Worm (Caenorhabditis elegans) whole organism, L4 larva: Measurements from ENCODE around the gene col-157.

Source experiments
- R02D3.7 ChIP-seq: fragments of 150-350 bp; sonication (generic microtip); optimal IDR thresholded peaks from 3 replicates; lab custom pipeline; 2014; ENCODE audit warnings: missing biosample characterization, missing genetic modification characterization
- ama-1 ChIP-seq: fragments of 150-350 bp; optimal IDR thresholded peaks from 2 replicates; lab custom pipeline; 2014; ENCODE audit warnings: inconsistent platforms, mixed read lengths
- fos-1 ChIP-seq: fragments of 150-350 bp; optimal IDR thresholded peaks from 2 replicates; lab custom pipeline; 2014; ENCODE audit warnings: missing biosample characterization, missing genetic modification characterization
- hif-1 ChIP-seq, 2 experiments: sonication (generic microtip); optimal IDR thresholded peaks; 2 replicates each; lab custom pipeline; 2016 to 2017; ENCODE audit warnings: missing compliant biosample characterization in 2 of 2, missing genetic modification characterization in 2 of 2, missing genetic modification reagents in 2 of 2, missing genotype in 2 of 2, mild to moderate bottlenecking in 1 of 2
- lin-39 ChIP-seq: fragments of 150-350 bp; optimal IDR thresholded peaks from 2 replicates; lab custom pipeline; 2014; ENCODE audit warnings: missing biosample characterization, missing genetic modification reagents, missing genetic modification characterization
- lsy-2 ChIP-seq, 2 experiments: fragments of 150-350 bp in 1 of 2; sonication (generic microtip) in 1 of 2; optimal IDR thresholded peaks; 2 replicates each; lab custom pipeline; 2014 to 2017; ENCODE audit warnings: missing biosample characterization in 2 of 2, missing genetic modification characterization in 2 of 2
- mep-1 ChIP-seq: fragments of 150-350 bp; sonication (generic microtip); optimal IDR thresholded peaks from 3 replicates; lab custom pipeline; 2014; ENCODE audit warnings: missing biosample characterization, missing genetic modification characterization
- nhr-237 ChIP-seq: sonication (generic microtip); optimal IDR thresholded peaks from 2 replicates; lab custom pipeline; 2017; ENCODE audit warnings: missing biosample characterization, missing genetic modification characterization
- pha-4 ChIP-seq, 2 experiments: fragments of 150-350 bp in 1 of 2; fragments of 200-800 bp in 1 of 2; sonication (Bioruptor generic) in 1 of 2; IDR thresholded peaks in 1 of 2; optimal IDR thresholded peaks in 1 of 2; 2 replicates each; pipeline versions ENCODE4 v1.3.6 to Lab custom; 2014 to 2022; ENCODE audit warnings: missing genetic modification characterization in 2 of 2, missing genetic modification reagents in 2 of 2, missing biosample characterization in 1 of 2, missing compliant biosample characterization in 1 of 2
- zfp-2 ChIP-seq: sonication (generic microtip); optimal IDR thresholded peaks from 2 replicates; lab custom pipeline; 2016; ENCODE audit warnings: mild to moderate bottlenecking, missing genetic modification characterization, missing compliant biosample characterization
- zfp-3 ChIP-seq: fragments of 200-800 bp; sonication (Bioruptor generic); conservative IDR thresholded peaks from 2 replicates; pipeline ENCODE4 v1.3.6; 2022; ENCODE audit warnings: missing genetic modification reagents, missing genetic modification characterization, missing compliant biosample characterization

DNA sequence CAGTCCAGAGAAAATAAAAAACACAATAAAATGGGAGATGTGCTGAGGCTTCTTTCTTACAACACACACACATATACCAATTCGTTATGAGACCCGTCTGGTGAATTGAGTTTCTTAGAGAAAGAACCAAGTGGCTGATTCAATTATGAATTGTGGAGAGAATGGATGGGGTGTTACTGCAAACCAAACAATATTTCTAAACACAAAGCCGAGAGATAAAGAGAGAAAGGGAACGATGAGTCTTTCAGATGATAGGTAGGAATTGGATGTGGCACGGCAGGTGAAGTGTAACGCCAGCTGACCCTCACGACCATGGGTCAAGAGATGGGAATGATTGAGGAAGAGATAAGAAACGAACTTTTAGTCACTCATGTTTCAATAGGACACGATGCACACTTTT lies 37.5 kb upstream of the col-157 start, which contains the start of gene mig-17:
- no peak for TF ChIP-seq hif-1 (tag; optimal IDR thresholded peaks at IDR 0.05; lab: Kevin White, UChicago)
- TF ChIP-seq zfp-2 (tag; lab: Kevin White, UChicago), result no peak
- no peak for TF ChIP-seq lsy-2 (tag; optimal IDR thresholded peaks at IDR 0.05; lab: Kevin White, UChicago)
- no peak for TF ChIP-seq pha-4 (GFP tag; IDR thresholded peaks at IDR 0.05; lab: Robert Waterston, UW)
- no peak for TF ChIP-seq pha-4 (tag; optimal IDR thresholded peaks at IDR 0.05; lab: Kevin White, UChicago)
- no peak for TF ChIP-seq lin-39 (tag; lab: Kevin White, UChicago)
- TF ChIP-seq nhr-237 (tag; lab: Kevin White, UChicago), result no peak
- no peak for TF ChIP-seq ama-1 (lab: Kevin White, UChicago)
- TF ChIP-seq fos-1 (tag; lab: Kevin White, UChicago), result no peak
- no peak for TF ChIP-seq zfp-3 (GFP tag; lab: Robert Waterston, UW)
- no peak for TF ChIP-seq mep-1
- no peak for TF ChIP-seq R02D3.7 (tag; lab: Kevin White, UChicago)
